Fruit fly (Drosophila melanogaster) whole organism, embryonic: ENCODE data around the gene CG42553.

ENCODE experiments used
- Bteb2 ChIP-seq: fragments of 200-800 bp; sonication (Bioruptor generic); optimal IDR thresholded peaks from 2 replicates; lab custom pipeline; 2016; ENCODE audit warnings: missing biosample characterization, missing genetic modification characterization
- CG10274 ChIP-seq: fragments of 200-800 bp; sonication (Bioruptor generic); optimal IDR thresholded peaks from 3 replicates; lab custom pipeline; 2017; ENCODE audit warnings: missing biosample characterization, mild to moderate bottlenecking, missing genetic modification characterization
- CG10462 ChIP-seq: fragments of 200-800 bp; sonication (Bioruptor generic); optimal IDR thresholded peaks from 2 replicates; lab custom pipeline; 2016; ENCODE audit warnings: missing biosample characterization, missing genetic modification characterization
- CG12942 ChIP-seq: fragments of 200-800 bp; sonication (Bioruptor generic); optimal IDR thresholded peaks from 3 replicates; lab custom pipeline; 2016; ENCODE audit warnings: missing biosample characterization, missing genetic modification characterization
- CG13424 ChIP-seq: fragments of 200-800 bp; sonication (Bioruptor generic); optimal IDR thresholded peaks from 2 replicates; lab custom pipeline; 2019; ENCODE audit warnings: missing biosample characterization, mild to moderate bottlenecking, missing genetic modification characterization, moderate library complexity
- CG13775 ChIP-seq: fragments of 200-800 bp; sonication (Bioruptor generic); optimal IDR thresholded peaks from 3 replicates; lab custom pipeline; 2017; ENCODE audit warnings: missing biosample characterization, mild to moderate bottlenecking, missing genetic modification characterization
- CG14014 ChIP-seq: fragments of 200-800 bp; sonication (Bioruptor generic); IDR thresholded peaks from 2 replicates; pipeline ENCODE4 v1.3.6; 2022; ENCODE audit warnings: missing biosample characterization, missing genetic modification characterization
- CG17361 ChIP-seq: fragments of 200-800 bp; sonication (Bioruptor generic); IDR thresholded peaks from 3 replicates; pipeline ENCODE4 v1.3.6; 2022; ENCODE audit warnings: missing biosample characterization, missing genetic modification characterization
- CG17568 ChIP-seq: fragments of 200-800 bp; sonication (Bioruptor generic); optimal IDR thresholded peaks from 2 replicates; lab custom pipeline; 2018; ENCODE audit warnings: missing biosample characterization, mild to moderate bottlenecking, missing genetic modification characterization, moderate library complexity
- CG2129 ChIP-seq: fragments of 200-800 bp; sonication (Bioruptor generic); IDR thresholded peaks from 2 replicates; pipeline ENCODE4 v1.3.6; 2022; ENCODE audit warnings: missing biosample characterization, missing genetic modification characterization; ENCODE audit not compliant: partially characterized antibody
- CG2202 ChIP-seq: fragments of 200-800 bp; sonication (Bioruptor generic); optimal IDR thresholded peaks from 2 replicates; lab custom pipeline; 2018; ENCODE audit warnings: missing biosample characterization, mild to moderate bottlenecking, missing genetic modification characterization
- CG30020 ChIP-seq: fragments of 200-800 bp; optimal IDR thresholded peaks from 2 replicates; lab custom pipeline; 2019; ENCODE audit warnings: missing biosample characterization, mild to moderate bottlenecking, missing genetic modification characterization, moderate library complexity
- CG3163 ChIP-seq: fragments of 200-800 bp; sonication (Bioruptor generic); optimal IDR thresholded peaks from 3 replicates; lab custom pipeline; 2016; ENCODE audit warnings: missing biosample characterization, missing genetic modification characterization
- CG32532 ChIP-seq: fragments of 200-800 bp; sonication (Bioruptor generic); IDR thresholded peaks from 2 replicates; pipeline ENCODE4 v1.3.6; 2022; ENCODE audit warnings: missing biosample characterization, missing genetic modification characterization
- CG3847 ChIP-seq: fragments of 200-800 bp; sonication (Bioruptor generic); IDR thresholded peaks from 2 replicates; pipeline ENCODE4 v1.3.6; 2022; ENCODE audit warnings: missing biosample characterization, missing genetic modification characterization
- CG4282 ChIP-seq: fragments of 200-800 bp; sonication (Bioruptor generic); optimal IDR thresholded peaks from 2 replicates; lab custom pipeline; 2016; ENCODE audit warnings: missing biosample characterization, missing genetic modification characterization
- CG4328 ChIP-seq: fragments of 200-800 bp; sonication (Bioruptor generic); optimal IDR thresholded peaks from 3 replicates; lab custom pipeline; 2017; ENCODE audit warnings: missing biosample characterization, missing genetic modification reagents, missing genetic modification characterization
- CG4820 ChIP-seq: fragments of 200-800 bp; sonication (Bioruptor generic); optimal IDR thresholded peaks from 3 replicates; lab custom pipeline; 2016; ENCODE audit warnings: missing biosample characterization, missing genetic modification characterization
- CG7271 ChIP-seq: fragments of 200-800 bp; sonication (Bioruptor generic); optimal IDR thresholded peaks from 2 replicates; lab custom pipeline; 2018; ENCODE audit warnings: missing biosample characterization, mild to moderate bottlenecking, missing genetic modification characterization, moderate library complexity
- CG9215 ChIP-seq: fragments of 200-800 bp; sonication (Bioruptor generic); IDR thresholded peaks from 2 replicates; pipeline ENCODE4 v1.3.6; 2022; ENCODE audit warnings: missing biosample characterization, missing genetic modification characterization
- CrebB ChIP-seq: fragments of 200-800 bp; sonication (Bioruptor generic); optimal IDR thresholded peaks from 3 replicates; lab custom pipeline; 2018; ENCODE audit warnings: missing biosample characterization, mild to moderate bottlenecking, missing genetic modification characterization
- Dref ChIP-seq: fragments of 200-800 bp; sonication (Bioruptor generic); IDR thresholded peaks from 2 replicates; pipeline ENCODE4 v1.3.6; 2022; ENCODE audit warnings: missing biosample characterization, missing genetic modification characterization
- H2.0 ChIP-seq: fragments of 200-800 bp; sonication (Bioruptor generic); IDR thresholded peaks from 2 replicates; pipeline ENCODE4 v1.3.6; 2022; ENCODE audit warnings: missing biosample characterization, missing genetic modification characterization
- Lpt ChIP-seq: fragments of >200 bp; optimal IDR thresholded peaks from 2 replicates; lab custom pipeline; 2018; ENCODE audit warnings: missing biosample characterization, missing genetic modification characterization
- NFAT ChIP-seq: fragments of 200-800 bp; sonication (Bioruptor generic); IDR thresholded peaks from 2 replicates; pipeline ENCODE4 v1.3.6; 2022; ENCODE audit warnings: missing biosample characterization, missing genetic modification characterization
- Nf-YB ChIP-seq: fragments of 200-800 bp; sonication (Bioruptor generic); optimal IDR thresholded peaks from 3 replicates; lab custom pipeline; 2019; ENCODE audit warnings: missing biosample characterization, mild to moderate bottlenecking, missing genetic modification characterization, moderate library complexity
- NfI ChIP-seq: fragments of 200-800 bp; sonication (Bioruptor generic); optimal IDR thresholded peaks from 3 replicates; lab custom pipeline; 2018; ENCODE audit warnings: missing biosample characterization, mild to moderate bottlenecking, missing genetic modification characterization, moderate library complexity
- Ssrp ChIP-seq: fragments of 200-800 bp; sonication (Bioruptor generic); optimal IDR thresholded peaks from 2 replicates; lab custom pipeline; 2018; ENCODE audit warnings: missing biosample characterization, mild to moderate bottlenecking, missing genetic modification characterization, moderate library complexity
- Trl ChIP-seq, 3 experiments: fragments of >200 bp in 2 of 3; fragments of 200-800 bp in 1 of 3; sonication (Bioruptor generic) in 1 of 3; optimal IDR thresholded peaks; 2 replicates in 1 of 3; 3 replicates in 2 of 3; lab custom pipeline; 2016 to 2017; ENCODE audit warnings: missing biosample characterization in 1 of 3, missing genetic modification characterization in 1 of 3
- YL-1 ChIP-seq: fragments of 200-800 bp; sonication (Bioruptor generic); optimal IDR thresholded peaks from 3 replicates; lab custom pipeline; 2017; ENCODE audit warnings: missing biosample characterization, mild to moderate bottlenecking, missing genetic modification characterization
- aop ChIP-seq: fragments of 200-800 bp; sonication (Bioruptor generic); IDR thresholded peaks from 2 replicates; pipeline ENCODE4 v1.3.6; 2022; ENCODE audit warnings: missing biosample characterization, missing genetic modification characterization
- chinmo ChIP-seq: fragments of 200-800 bp; sonication (Bioruptor generic); IDR thresholded peaks from 4 replicates; pipeline ENCODE4 v1.3.6; 2022; ENCODE audit warnings: missing biosample characterization, missing genetic modification characterization; ENCODE audit not compliant: partially characterized antibody
- dysf ChIP-seq: fragments of 200-800 bp; sonication (Bioruptor generic); IDR thresholded peaks from 3 replicates; pipeline ENCODE4 v1.3.6; 2022; ENCODE audit warnings: missing biosample characterization, missing genetic modification characterization
- fd96Cb ChIP-seq: fragments of 200-800 bp; sonication (Bioruptor generic); optimal IDR thresholded peaks from 2 replicates; lab custom pipeline; 2018; ENCODE audit warnings: missing biosample characterization, mild to moderate bottlenecking, missing genetic modification characterization, moderate library complexity
- fu2 ChIP-seq: fragments of 200-800 bp; sonication (Bioruptor generic); optimal IDR thresholded peaks from 2 replicates; lab custom pipeline; 2016; ENCODE audit warnings: missing biosample characterization, missing genetic modification characterization
- gce ChIP-seq: fragments of 200-800 bp; sonication (Bioruptor generic); IDR thresholded peaks from 3 replicates; pipeline ENCODE4 v1.3.6; 2022; ENCODE audit warnings: missing biosample characterization, missing genetic modification characterization
- gsb-n ChIP-seq: fragments of 200-800 bp; sonication (Bioruptor generic); optimal IDR thresholded peaks from 3 replicates; lab custom pipeline; 2018; ENCODE audit warnings: missing biosample characterization, mild to moderate bottlenecking, missing genetic modification characterization
- jing ChIP-seq: fragments of 200-800 bp; sonication (Bioruptor generic); optimal IDR thresholded peaks from 2 replicates; lab custom pipeline; 2018; ENCODE audit warnings: missing biosample characterization, mild to moderate bottlenecking, missing genetic modification characterization
- lilli ChIP-seq: fragments of 200-800 bp; sonication (Bioruptor generic); optimal IDR thresholded peaks from 3 replicates; lab custom pipeline; 2016; ENCODE audit warnings: missing biosample characterization, missing genetic modification characterization
- mld ChIP-seq: fragments of 200-800 bp; sonication (Bioruptor generic); IDR thresholded peaks from 3 replicates; pipeline ENCODE4 v1.3.6; 2022; ENCODE audit warnings: missing biosample characterization, missing genetic modification characterization; ENCODE audit not compliant: partially characterized antibody
- otp ChIP-seq: fragments of 200-800 bp; sonication (Bioruptor generic); IDR thresholded peaks from 3 replicates; pipeline ENCODE4, ENCODE4 v1.3.6; 2022; ENCODE audit warnings: missing biosample characterization, missing genetic modification characterization
- pum ChIP-seq: fragments of 200-800 bp; sonication (Bioruptor generic); optimal IDR thresholded peaks from 2 replicates; lab custom pipeline; 2016; ENCODE audit warnings: missing biosample characterization, missing genetic modification characterization
- pzg ChIP-seq: fragments of 200-800 bp; sonication (Bioruptor generic); optimal IDR thresholded peaks from 3 replicates; lab custom pipeline; 2018; ENCODE audit warnings: missing biosample characterization, mild to moderate bottlenecking, missing genetic modification characterization, moderate library complexity
- rib ChIP-seq: fragments of 200-800 bp; sonication (Bioruptor generic); IDR thresholded peaks from 2 replicates; pipeline ENCODE4 v1.3.6; 2022; ENCODE audit warnings: missing biosample characterization, missing genetic modification characterization
- salm ChIP-seq: fragments of 200-800 bp; sonication (Bioruptor generic); optimal IDR thresholded peaks from 2 replicates; lab custom pipeline; 2018; ENCODE audit warnings: missing biosample characterization, mild to moderate bottlenecking, missing genetic modification characterization
- sob ChIP-seq: fragments of 200-800 bp; sonication (Bioruptor generic); IDR thresholded peaks from 2 replicates; pipeline ENCODE4 v1.3.6; 2022; ENCODE audit warnings: missing biosample characterization, missing genetic modification characterization
- sr ChIP-seq: fragments of 200-800 bp; sonication (Bioruptor generic); IDR thresholded peaks from 3 replicates; pipeline ENCODE4 v1.3.6; 2022; ENCODE audit warnings: missing biosample characterization, missing genetic modification characterization
- tio ChIP-seq: fragments of 200-800 bp; sonication (Bioruptor generic); optimal IDR thresholded peaks from 2 replicates; lab custom pipeline; 2017; ENCODE audit warnings: missing biosample characterization, missing genetic modification characterization, inconsistent platforms
- zfh1 ChIP-seq: fragments of 200-800 bp; sonication (Bioruptor generic); IDR thresholded peaks from 3 replicates; pipeline ENCODE4 v1.3.6; 2022; ENCODE audit warnings: missing biosample characterization, missing genetic modification characterization

CG42553 gene

DNA sequence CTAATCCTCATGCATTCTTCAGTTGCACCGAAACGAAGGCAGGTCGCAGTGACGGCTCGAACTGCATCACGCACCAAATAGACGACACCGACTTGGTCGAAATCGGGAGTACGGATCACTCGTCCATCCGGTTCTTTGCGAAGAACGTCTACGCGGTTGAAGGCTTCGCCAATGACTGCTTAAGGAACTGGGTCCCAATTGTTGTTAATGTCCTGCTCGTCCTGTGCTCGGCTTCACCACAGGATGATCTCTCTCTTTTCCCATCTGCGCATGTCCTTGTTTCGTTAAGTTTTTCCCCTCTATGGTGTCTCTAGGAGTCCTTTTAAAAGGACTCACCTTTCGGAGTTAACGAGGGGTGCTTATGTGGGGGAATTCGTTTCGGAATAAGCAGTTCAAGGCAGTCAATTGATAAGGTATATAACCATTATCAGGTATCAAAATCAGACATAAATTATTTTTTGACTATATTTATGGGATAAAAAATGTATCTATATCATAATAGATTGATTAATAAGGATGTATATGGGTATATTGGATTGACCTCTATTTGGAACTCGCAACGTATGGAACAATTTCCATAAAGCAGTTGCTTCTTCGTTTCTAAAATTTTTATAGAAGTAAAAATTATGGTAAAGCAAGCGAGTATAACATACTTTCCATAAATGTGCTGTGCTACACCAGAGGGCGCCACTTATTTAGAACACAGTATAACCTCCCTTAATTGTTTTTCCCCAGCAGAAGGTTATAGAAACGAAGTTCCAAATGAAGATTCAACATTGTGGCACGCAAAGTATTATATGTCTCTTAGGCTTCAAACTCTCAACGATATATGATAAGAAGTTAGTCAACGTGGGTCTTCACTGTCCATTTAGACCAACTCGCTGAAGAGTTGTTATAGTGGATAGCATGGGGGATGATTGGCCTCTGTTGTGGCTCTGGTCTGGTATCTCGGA is 23.4 kb downstream of the CG42553 start, which contains the start of gene dpr20 (continued):
- TF ChIP-seq CG30020 (no peak), H2.0 (peak; percentile 85), CG3847 (GFP tag; lab: Robert Waterston, UW) (peak; percentile 79), CG4820 (peak; percentile 59), chinmo (GFP tag; lab: Robert Waterston, UW) (no peak), CG2202 (tag; lab: Kevin White, UChicago) (peak; percentile 10), NfI (GFP tag; lab: Kevin White, UChicago) (peak; percentile 85), CG17361 (GFP tag; lab: Robert Waterston, UW) (peak; percentile 55; the same call in 1 of the 3 replicates), jing (GFP tag; lab: Kevin White, UChicago) (peak; percentile 26), sr (GFP tag; lab: Robert Waterston, UW) (peak; percentile 66), CG10274 (GFP tag; lab: Kevin White, UChicago) (peak; percentile 41), CG4282 (GFP tag; lab: Kevin White, UChicago) (peak; percentile 15), CG3163 (no peak), lilli (GFP tag; lab: Kevin White, UChicago) (peak; percentile 89), Ssrp (tag; lab: Kevin White, UChicago) (peak; percentile 61), CG12942 (peak; percentile 59), sob (GFP tag; lab: Robert Waterston, UW) (peak; percentile 91), tio (GFP tag; lab: Kevin White, UChicago) (peak; percentile 55), rib (GFP tag; lab: Robert Waterston, UW) (peak; percentile 79), mld (no peak), CG17568 (GFP tag; lab: Kevin White, UChicago) (peak; percentile 26), CG7271 (tag; lab: Kevin White, UChicago) (no peak), aop (peak; percentile 60; the same call in 1 of the 2 replicates), YL-1 (GFP tag; lab: Kevin White, UChicago) (no peak), CG14014 (GFP tag; lab: Robert Waterston, UW) (peak; percentile 89), CG9215 (peak; percentile 81), gce (GFP tag; lab: Robert Waterston, UW) (peak; percentile 82), CG32532 (GFP tag; lab: Robert Waterston, UW) (peak; percentile 93), CG10462 (GFP tag; lab: Kevin White, UChicago) (no peak), Trl (optimal IDR thresholded peaks at IDR 0.05; lab: Kevin White, UChicago) (no peak), Trl (GFP tag; optimal IDR thresholded peaks at IDR 0.05; lab: Kevin White, UChicago) (peak; percentile 66), Nf-YB (GFP tag; lab: Kevin White, UChicago) (peak; percentile 21), dysf (GFP tag; lab: Robert Waterston, UW) (peak; percentile 91), Bteb2 (peak; percentile 56), fu2 (peak; percentile 69), Lpt (GFP tag; lab: Kevin White, UChicago) (no peak), salm (tag; lab: Kevin White, UChicago) (no peak), zfh1 (GFP tag; lab: Robert Waterston, UW) (peak; percentile 86), NFAT (GFP tag; lab: Robert Waterston, UW) (peak; percentile 94), pzg (GFP tag; lab: Kevin White, UChicago) (peak; percentile 16), CG4328 (GFP tag; lab: Kevin White, UChicago) (no peak), fd96Cb (tag; lab: Kevin White, UChicago) (peak; percentile 65), CG2129 (no peak), CG13775 (peak; percentile 35), gsb-n (peak; percentile 15), otp (peak; percentile 89), pum (peak; percentile 55), Dref (no peak), CrebB (tag; lab: Kevin White, UChicago) (peak; percentile 52), CG13424 (tag; lab: Kevin White, UChicago) (peak; percentile 79)
